Worm (Caenorhabditis elegans) whole organism, L4 larva: ENCODE results near the gene gon-4.

Source experiments
- T20F7.1 ChIP-seq: fragments of 200-800 bp; sonication (Bioruptor generic); optimal IDR thresholded peaks from 2 replicates; lab custom pipeline; 2018; ENCODE audit warnings: mild to moderate bottlenecking, missing genetic modification characterization, missing compliant biosample characterization
- Y75B8A.6 ChIP-seq: fragments of 200-800 bp; sonication (Bioruptor generic); IDR thresholded peaks from 2 replicates; pipeline ENCODE4 v1.3.6; 2022; ENCODE audit warnings: missing genetic modification reagents, missing genetic modification characterization, missing compliant biosample characterization
- daf-19 ChIP-seq: fragments of 200-800 bp; sonication (Bioruptor generic); conservative IDR thresholded peaks from 2 replicates; pipeline ENCODE4 v1.3.6; 2022; ENCODE audit warnings: missing genetic modification characterization, missing compliant biosample characterization
- dmd-8 ChIP-seq: fragments of 200-800 bp; sonication (Bioruptor generic); IDR thresholded peaks from 2 replicates; pipeline ENCODE4 v1.3.6; 2022; ENCODE audit warnings: missing genetic modification characterization, missing compliant biosample characterization
- nhr-102 ChIP-seq: sonication (generic microtip); optimal IDR thresholded peaks from 2 replicates; lab custom pipeline; 2016; ENCODE audit warnings: mild to moderate bottlenecking, missing genetic modification characterization, moderate library complexity, missing compliant biosample characterization
- nhr-76 ChIP-seq: fragments of 150-350 bp; optimal IDR thresholded peaks from 2 replicates; lab custom pipeline; 2014; ENCODE audit warnings: missing biosample characterization, missing genetic modification characterization
- pqm-1 ChIP-seq: sonication (generic microtip); optimal IDR thresholded peaks from 2 replicates; lab custom pipeline; 2017; ENCODE audit warnings: missing biosample characterization, missing genetic modification characterization
- set-16 ChIP-seq: fragments of 200-800 bp; sonication (Bioruptor generic); IDR thresholded peaks from 2 replicates; pipeline ENCODE4 v1.3.6; 2022; ENCODE audit warnings: missing genetic modification reagents, missing genetic modification characterization, missing compliant biosample characterization
- unc-62 ChIP-seq, 3 experiments: fragments of 150-350 bp in 1 of 3; sonication (generic microtip); optimal IDR thresholded peaks in 2 of 3; peaks in 1 of 3; 1 replicate in 1 of 3; 2 replicates in 2 of 3; lab custom pipeline; 2014 to 2017; ENCODE audit warnings: missing biosample characterization in 3 of 3, missing genetic modification characterization in 3 of 3, missing genetic modification reagents in 3 of 3, missing genotype in 1 of 3
- vab-7 ChIP-seq: fragments of 200-800 bp; sonication (Bioruptor generic); IDR thresholded peaks from 2 replicates; pipeline ENCODE4 v1.3.6; 2022; ENCODE audit warnings: missing genetic modification reagents, missing genetic modification characterization, missing compliant biosample characterization

ce11 chrIV:10206182-10206581 lies 8.6 kb downstream of the gon-4 start, which contains the start of gene K04D7.6:
- TF ChIP-seq nhr-102 (no peak), pqm-1 (tag; lab: Kevin White, UChicago) (no peak), set-16 (GFP tag; lab: Robert Waterston, UW) (no peak), Y75B8A.6 (GFP tag; lab: Robert Waterston, UW) (no peak), T20F7.1 (GFP tag; lab: Kevin White, UChicago) (no peak), vab-7 (no peak), nhr-76 (tag; lab: Kevin White, UChicago) (no peak), daf-19 (GFP tag; lab: Robert Waterston, UW) (no peak), unc-62 (GFP tag; optimal IDR thresholded peaks at IDR 0.05 in 1 of 2; lab: Kevin White, UChicago) (no peak), unc-62 (tag; optimal IDR thresholded peaks at IDR 0.05; lab: Kevin White, UChicago) (no peak), dmd-8 (GFP tag; lab: Robert Waterston, UW) (no peak)
